Worm (Caenorhabditis elegans) whole organism, L3 larva: ENCODE data around the gene F17E9.3.
"Not testable (repeated sequence)": the region's sequence is repeated elsewhere in the genome, so short reads cannot be mapped to it uniquely, and the experiment has no call there.

Experiments used
- R02D3.7 ChIP-seq: fragments of 150-350 bp; optimal IDR thresholded peaks from 2 replicates; lab custom pipeline; 2014; ENCODE audit warnings: missing biosample characterization, missing genetic modification characterization
- aly-2 ChIP-seq: fragments of 150-350 bp; optimal IDR thresholded peaks from 2 replicates; lab custom pipeline; 2014; ENCODE audit warnings: missing biosample characterization, missing genetic modification characterization
- ama-1 ChIP-seq: fragments of 150-350 bp; optimal IDR thresholded peaks from 2 replicates; lab custom pipeline; 2018
- ceh-9 ChIP-seq: sonication (generic microtip); optimal IDR thresholded peaks from 2 replicates; lab custom pipeline; 2018; ENCODE audit warnings: missing biosample characterization, missing genetic modification characterization
- daf-12 ChIP-seq: fragments of 150-350 bp; optimal IDR thresholded peaks from 2 replicates; lab custom pipeline; 2014; ENCODE audit warnings: missing biosample characterization, missing genetic modification reagents, missing genetic modification characterization
- egl-5 ChIP-seq: fragments of 150-350 bp; optimal IDR thresholded peaks from 2 replicates; lab custom pipeline; 2017; ENCODE audit warnings: missing biosample characterization, missing genetic modification reagents, missing genetic modification characterization, inconsistent platforms
- elt-1 ChIP-seq: fragments of 150-350 bp; optimal IDR thresholded peaks from 2 replicates; lab custom pipeline; 2014; ENCODE audit warnings: missing biosample characterization, missing genetic modification characterization
- elt-2 ChIP-seq: sonication (generic microtip); optimal IDR thresholded peaks from 2 replicates; lab custom pipeline; 2016; ENCODE audit warnings: missing genetic modification reagents, mild to moderate bottlenecking, missing genetic modification characterization, missing compliant biosample characterization
- elt-3 ChIP-seq, 3 experiments: fragments of 150-350 bp in 1 of 3; sonication (generic microtip) in 2 of 3; optimal IDR thresholded peaks; 2 replicates in 2 of 3; 4 replicates in 1 of 3; lab custom pipeline; 2014 to 2017; ENCODE audit warnings: missing biosample characterization in 3 of 3, missing genetic modification characterization in 3 of 3
- fkh-2 ChIP-seq: fragments of 150-350 bp; optimal IDR thresholded peaks from 2 replicates; lab custom pipeline; 2014; ENCODE audit warnings: missing biosample characterization, missing genetic modification reagents, missing genetic modification characterization
- lin-15B ChIP-seq: fragments of 150-350 bp; optimal IDR thresholded peaks from 2 replicates; lab custom pipeline; 2014; ENCODE audit warnings: missing biosample characterization, missing genetic modification characterization
- lin-39 ChIP-seq: fragments of 150-350 bp; optimal IDR thresholded peaks from 2 replicates; lab custom pipeline; 2018; ENCODE audit warnings: missing biosample characterization, missing genetic modification reagents, missing genetic modification characterization
- mdl-1 ChIP-seq: fragments of 150-350 bp; optimal IDR thresholded peaks from 2 replicates; lab custom pipeline; 2014; ENCODE audit warnings: missing biosample characterization, missing genetic modification characterization
- mml-1 ChIP-seq: fragments of 150-350 bp; sonication (generic microtip); optimal IDR thresholded peaks from 3 replicates; lab custom pipeline; 2014; ENCODE audit warnings: missing biosample characterization, missing genetic modification characterization
- nfya-1 ChIP-seq: sonication (generic microtip); optimal IDR thresholded peaks from 2 replicates; lab custom pipeline; 2017; ENCODE audit warnings: missing genetic modification characterization, mild to moderate bottlenecking, missing compliant biosample characterization, antibody characterized with exemption, moderate library complexity; ENCODE audit not compliant: insufficient read depth
- nhr-11 ChIP-seq: fragments of 150-350 bp; optimal IDR thresholded peaks from 2 replicates; lab custom pipeline; 2014; ENCODE audit warnings: missing biosample characterization, missing genetic modification characterization
- nhr-12 ChIP-seq: fragments of 150-350 bp; optimal IDR thresholded peaks from 2 replicates; lab custom pipeline; 2014; ENCODE audit warnings: missing biosample characterization, missing genetic modification characterization
- nhr-23 ChIP-seq: fragments of 150-350 bp; optimal IDR thresholded peaks from 2 replicates; lab custom pipeline; 2014; ENCODE audit warnings: missing biosample characterization, missing genetic modification reagents, missing genetic modification characterization
- nhr-25 ChIP-seq: sonication (generic microtip); optimal IDR thresholded peaks from 2 replicates; lab custom pipeline; 2017; ENCODE audit warnings: missing biosample characterization, missing genetic modification characterization
- nhr-28 ChIP-seq: fragments of 150-350 bp; optimal IDR thresholded peaks from 2 replicates; lab custom pipeline; 2014; ENCODE audit warnings: missing biosample characterization, missing genetic modification characterization
- nhr-67 ChIP-seq: fragments of 150-350 bp; optimal IDR thresholded peaks from 2 replicates; lab custom pipeline; 2014; ENCODE audit warnings: missing biosample characterization, missing genetic modification characterization
- nhr-76 ChIP-seq: fragments of 150-350 bp; sonication (generic microtip); optimal IDR thresholded peaks from 5 replicates; lab custom pipeline; 2014; ENCODE audit warnings: missing biosample characterization, missing genetic modification characterization
- nhr-77 ChIP-seq: fragments of 150-350 bp; optimal IDR thresholded peaks from 2 replicates; lab custom pipeline; 2014; ENCODE audit warnings: missing biosample characterization, missing genetic modification characterization
- pqm-1 ChIP-seq: fragments of 150-350 bp; optimal IDR thresholded peaks from 2 replicates; lab custom pipeline; 2017; ENCODE audit warnings: missing biosample characterization, missing genetic modification characterization, inconsistent platforms
- sea-2 ChIP-seq: fragments of 150-350 bp; sonication (generic microtip); optimal IDR thresholded peaks from 4 replicates; lab custom pipeline; 2014; ENCODE audit warnings: missing biosample characterization, missing genetic modification reagents, missing genetic modification characterization
- skn-1 ChIP-seq: fragments of 150-350 bp; optimal IDR thresholded peaks from 2 replicates; lab custom pipeline; 2014; ENCODE audit warnings: missing biosample characterization, missing genetic modification characterization
- tbx-2 ChIP-seq: sonication (generic microtip); optimal IDR thresholded peaks from 2 replicates; lab custom pipeline; 2016; ENCODE audit warnings: mild to moderate bottlenecking, missing genetic modification characterization, missing compliant biosample characterization
- unc-39 ChIP-seq: sonication (generic microtip); optimal IDR thresholded peaks from 4 replicates; lab custom pipeline; 2017; ENCODE audit warnings: missing biosample characterization, missing genetic modification characterization
- unc-62 ChIP-seq: fragments of 150-350 bp; sonication (generic microtip); optimal IDR thresholded peaks from 4 replicates; lab custom pipeline; 2014; ENCODE audit warnings: missing biosample characterization, missing genetic modification reagents, missing genetic modification characterization
- zag-1 ChIP-seq: fragments of 150-350 bp; optimal IDR thresholded peaks from 2 replicates; lab custom pipeline; 2014; ENCODE audit warnings: missing biosample characterization, missing genetic modification characterization
- ztf-11 ChIP-seq: fragments of 150-350 bp; optimal IDR thresholded peaks from 2 replicates; lab custom pipeline; 2014; ENCODE audit warnings: missing biosample characterization, missing genetic modification characterization
- ztf-4 ChIP-seq: fragments of 150-350 bp; optimal IDR thresholded peaks from 2 replicates; lab custom pipeline; 2014; ENCODE audit warnings: missing biosample characterization, missing genetic modification characterization

The F17E9.3 gene

DNA sequence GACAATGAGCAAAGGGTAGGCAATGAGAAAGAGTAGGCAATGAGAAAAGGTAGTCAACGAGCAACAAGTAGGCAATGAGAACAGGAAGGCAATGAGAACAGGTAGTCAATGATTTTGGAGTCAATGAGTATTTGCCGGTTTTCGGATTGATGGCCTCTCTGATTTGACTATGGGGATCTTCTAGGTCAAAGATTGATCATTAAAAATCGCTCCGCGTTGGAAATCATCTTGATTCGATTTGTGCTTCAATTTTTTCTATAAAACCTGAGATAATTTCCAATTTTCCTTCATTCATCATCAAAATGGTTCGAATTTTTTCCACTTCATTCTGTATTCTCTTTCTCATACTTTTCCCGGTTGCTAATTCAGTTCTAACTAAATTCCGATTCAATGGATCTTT lies 2.6 kb upstream of the F17E9.3 start, which contains the start of gene F17E9.16:
Gene F17E9.16, plus strand, starts transcription at position 301 of the 400 bp plus-strand sequence.
- not testable (repeated sequence) for TF ChIP-seq zag-1 (tag; lab: Kevin White, UChicago); ztf-4; aly-2
- TF ChIP-seq, all 47 proteins: peak for 0; not testable (repeated sequence) for 47

DNA sequence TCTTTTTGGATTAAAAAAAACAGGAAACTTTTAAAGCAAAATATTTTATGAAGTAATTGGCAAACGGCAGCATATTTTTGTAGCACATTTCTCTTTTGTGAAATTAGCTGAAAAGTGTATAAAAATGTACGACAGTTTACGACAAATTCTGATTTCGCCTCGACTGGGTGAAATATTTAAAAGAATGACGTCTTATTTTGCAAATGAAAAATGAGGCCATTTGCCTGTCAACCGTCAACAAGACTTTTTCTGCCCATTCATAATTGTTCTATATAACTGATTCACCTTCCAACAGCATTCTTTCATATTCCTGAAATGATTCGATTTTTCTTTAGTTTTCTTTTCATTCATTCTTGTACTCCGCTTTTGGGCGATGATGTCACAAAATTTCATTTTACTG lies 920 bp downstream of the F17E9.3 start, which contains the start of the genes F17E9.2 and col-116:
Gene F17E9.2, plus strand, starts transcription at position 301 of the 400 bp plus-strand sequence.
Gene col-116, plus strand, starts transcription at position 315 of the 400 bp plus-strand sequence.
- no peak for TF ChIP-seq lin-39 (tag; lab: Kevin White, UChicago)
- TF ChIP-seq nhr-12 (tag; lab: Kevin White, UChicago) = no peak
- no peak for TF ChIP-seq ztf-11
- TF ChIP-seq fkh-2 = no peak
- no peak for TF ChIP-seq nfya-1 (tag; lab: Kevin White, UChicago)
- no peak for TF ChIP-seq sea-2 (GFP tag; lab: Kevin White, UChicago)

ce11 chrIV:8357299-8357698 lies 2.6 kb downstream of the F17E9.3 start:
- TF ChIP-seq nhr-77 (tag; lab: Kevin White, UChicago) (no peak), mml-1 (no peak), nhr-76 (tag; lab: Kevin White, UChicago) (no peak), elt-1 (tag; lab: Kevin White, UChicago) (no peak), skn-1 (no peak), lin-39 (tag; lab: Kevin White, UChicago) (no peak), ztf-11 (no peak), nhr-11 (tag; lab: Kevin White, UChicago) (no peak), mdl-1 (tag; lab: Kevin White, UChicago) (no peak)

DNA sequence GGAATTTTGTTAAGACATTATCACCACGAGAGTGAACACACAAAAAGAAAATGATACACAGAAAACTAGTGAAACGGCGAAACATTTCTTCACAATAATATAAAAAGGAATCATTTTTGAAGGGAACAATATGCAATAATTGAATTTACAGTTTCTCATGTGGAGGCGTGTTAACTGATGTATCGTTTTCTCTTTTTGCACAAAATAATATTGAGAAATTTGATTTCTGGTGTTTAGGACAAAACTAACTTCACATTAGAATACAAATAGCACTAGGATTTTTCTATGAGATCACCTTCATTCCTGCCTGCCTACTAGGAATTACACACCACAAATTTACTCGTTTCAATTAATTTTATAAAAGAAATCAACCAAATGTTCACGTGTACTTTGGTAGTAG lies 3.8 kb downstream of the F17E9.3 start, which contains the start of gene D2096.13:
Gene D2096.13, minus strand, starts transcription at position 101 of the 400 bp plus-strand sequence.
- TF ChIP-seq nhr-25 (tag; lab: Kevin White, UChicago) (no peak), egl-5 (no peak)

DNA sequence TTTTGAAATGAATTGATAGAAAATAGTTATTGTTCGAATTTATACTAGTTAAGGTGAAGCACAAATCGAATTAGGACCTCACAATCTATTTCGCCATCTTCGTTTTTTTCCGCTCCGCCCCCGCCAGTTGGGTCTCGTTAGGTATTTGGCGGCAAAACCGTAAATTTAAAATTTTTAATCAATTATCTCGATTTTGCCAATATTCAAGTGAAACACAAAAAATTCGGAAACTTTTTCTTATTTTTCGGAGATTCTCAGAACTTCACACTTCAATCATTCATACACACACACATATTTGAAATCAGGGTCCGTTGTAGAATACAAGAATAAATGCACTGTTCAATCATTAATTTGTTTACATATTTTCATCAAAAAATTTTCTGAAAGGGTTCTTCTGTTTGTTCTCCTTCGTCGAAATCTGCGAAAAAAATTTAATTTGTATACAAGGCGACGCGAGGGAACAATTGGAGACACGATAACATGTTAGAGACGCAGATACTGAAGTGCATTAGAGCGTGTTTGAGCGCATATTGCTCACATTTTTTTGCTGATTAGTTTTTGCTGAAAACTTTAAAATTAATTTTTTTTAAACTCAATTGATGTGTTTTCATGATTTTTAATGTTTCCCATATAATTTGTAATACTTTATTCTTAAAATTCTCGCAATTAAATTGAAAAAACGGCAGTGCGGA lies 5.2 kb downstream of the F17E9.3 start, which contains the start of gene D2096.5:
Gene D2096.5, minus strand, starts transcription at position 51 of the 692 bp plus-strand sequence.
- TF ChIP-seq nhr-23 (tag; lab: Kevin White, UChicago) (no peak), nhr-11 (tag; lab: Kevin White, UChicago) (no peak), elt-2 (tag; lab: Kevin White, UChicago) (no peak), unc-62 (GFP tag; lab: Kevin White, UChicago) (no peak), nfya-1 (tag; lab: Kevin White, UChicago) (peak; percentile 31), pqm-1 (peak; percentile 29), nhr-12 (tag; lab: Kevin White, UChicago) (no peak), unc-39 (tag; lab: Kevin White, UChicago) (no peak), daf-12 (tag; lab: Kevin White, UChicago) (no peak), mml-1 (no peak), nhr-28 (tag; lab: Kevin White, UChicago) (no peak), aly-2 (no peak), tbx-2 (tag; lab: Kevin White, UChicago) (no peak), nhr-25 (tag; lab: Kevin White, UChicago) (no peak), skn-1 (no peak), lin-39 (tag; lab: Kevin White, UChicago) (no peak), ama-1 (no peak), elt-3 (tag; optimal IDR thresholded peaks at IDR 0.05; lab: Kevin White, UChicago) (no peak), R02D3.7 (tag; lab: Kevin White, UChicago) (no peak), ztf-11 (no peak), ceh-9 (tag; lab: Kevin White, UChicago) (no peak), nhr-67 (tag; lab: Kevin White, UChicago) (no peak), lin-15B (tag; lab: Kevin White, UChicago) (peak; percentile 23)
